Worm (Caenorhabditis elegans) whole organism, L4/young adult: Measurements from ENCODE around the gene glr-2.

Experiments used
- W03F9.2 ChIP-seq: fragments of 150-350 bp; optimal IDR thresholded peaks from 2 replicates; lab custom pipeline; 2014; ENCODE audit warnings: missing biosample characterization, missing genetic modification characterization
- dao-5 ChIP-seq: sonication (generic microtip); optimal IDR thresholded peaks from 2 replicates; lab custom pipeline; 2016; ENCODE audit warnings: missing genotype, missing genetic modification characterization, moderate library complexity, missing compliant biosample characterization
- him-1 ChIP-seq: sonication (generic microtip); optimal IDR thresholded peaks from 2 replicates; lab custom pipeline; 2016; ENCODE audit warnings: missing genotype, missing genetic modification reagents, missing genetic modification characterization, missing compliant biosample characterization

DNA sequence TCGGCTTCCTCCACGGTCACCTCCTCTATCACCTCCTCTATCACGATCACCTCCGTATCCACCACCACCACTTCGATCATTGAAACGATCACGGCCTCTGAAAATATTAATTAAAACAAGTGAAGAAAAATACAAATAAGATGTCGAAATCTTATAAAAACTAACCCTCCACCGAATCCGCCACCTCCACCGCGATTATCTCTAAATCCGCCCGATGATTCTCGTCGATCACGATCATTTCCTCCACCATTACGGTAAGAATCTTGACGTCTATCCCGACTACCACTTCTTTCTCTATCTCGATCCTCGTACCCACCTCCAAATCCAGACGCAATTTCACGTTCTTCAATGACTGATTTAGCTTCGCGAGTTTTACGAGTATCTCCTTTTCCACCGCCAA, 14.5 kb upstream of the glr-2 start:
- TF ChIP-seq dao-5 (tag; lab: Kevin White, UChicago) = no peak
- no peak for TF ChIP-seq him-1 (tag; lab: Kevin White, UChicago)
- no peak for TF ChIP-seq W03F9.2 (tag; lab: Kevin White, UChicago)
